Fruit fly (Drosophila melanogaster) whole organism, embryonic: ENCODE data around the gene CG6959.

Experiments
- Atf-2 ChIP-seq: fragments of 200-800 bp; sonication (Bioruptor generic); optimal IDR thresholded peaks from 2 replicates; lab custom pipeline; 2016; ENCODE audit warnings: missing biosample characterization, missing genetic modification characterization
- B-H2 ChIP-seq: fragments of 200-800 bp; sonication (Bioruptor generic); optimal IDR thresholded peaks from 2 replicates; lab custom pipeline; 2018; ENCODE audit warnings: missing biosample characterization, mild to moderate bottlenecking, missing genetic modification characterization
- BEAF-32 ChIP-seq: fragments of 200-800 bp; sonication (Bioruptor generic); optimal IDR thresholded peaks from 3 replicates; lab custom pipeline; 2017; ENCODE audit warnings: missing biosample characterization, missing genetic modification characterization, mild to moderate bottlenecking, moderate library complexity, missing genetic modification reagents
- Bgb ChIP-seq: fragments of 200-800 bp; sonication (Bioruptor generic); IDR thresholded peaks from 2 replicates; pipeline ENCODE4 v1.3.6; 2022; ENCODE audit warnings: missing biosample characterization, missing genetic modification characterization; ENCODE audit not compliant: partially characterized antibody
- C15 ChIP-seq: fragments of 200-800 bp; sonication (Bioruptor generic); IDR thresholded peaks from 3 replicates; pipeline ENCODE4 v1.3.6; 2022; ENCODE audit warnings: missing biosample characterization, missing genetic modification characterization
- CG10431 ChIP-seq: fragments of 200-800 bp; sonication (Bioruptor generic); optimal IDR thresholded peaks from 3 replicates; lab custom pipeline; 2018; ENCODE audit warnings: missing biosample characterization, mild to moderate bottlenecking, missing genetic modification characterization
- CG12942 ChIP-seq: fragments of 200-800 bp; sonication (Bioruptor generic); optimal IDR thresholded peaks from 3 replicates; lab custom pipeline; 2016; ENCODE audit warnings: missing biosample characterization, missing genetic modification characterization
- CG18476 ChIP-seq: fragments of 200-800 bp; sonication (Bioruptor generic); optimal IDR thresholded peaks from 2 replicates; lab custom pipeline; 2016; ENCODE audit warnings: missing biosample characterization, mild to moderate bottlenecking, missing genetic modification characterization
- CG2199 ChIP-seq: fragments of 200-800 bp; sonication (Bioruptor generic); IDR thresholded peaks from 3 replicates; pipeline ENCODE4 v1.3.6; 2022; ENCODE audit warnings: missing biosample characterization, missing genetic modification characterization
- CG2875 ChIP-seq: fragments of 200-800 bp; sonication (Bioruptor generic); optimal IDR thresholded peaks from 2 replicates; lab custom pipeline; 2017; ENCODE audit warnings: missing biosample characterization, mild to moderate bottlenecking, missing genetic modification characterization, missing genetic modification reagents
- CG32772 ChIP-seq: fragments of 200-800 bp; sonication (Bioruptor generic); IDR thresholded peaks from 2 replicates; pipeline ENCODE4 v1.3.6; 2022; ENCODE audit warnings: missing biosample characterization, missing genetic modification characterization
- CG33213 ChIP-seq: fragments of 200-800 bp; sonication (Bioruptor generic); optimal IDR thresholded peaks from 3 replicates; lab custom pipeline; 2016; ENCODE audit warnings: missing biosample characterization, missing genetic modification characterization
- CG34376 ChIP-seq: fragments of 200-800 bp; sonication (Bioruptor generic); optimal IDR thresholded peaks from 2 replicates; lab custom pipeline; 2018; ENCODE audit warnings: missing biosample characterization, mild to moderate bottlenecking, missing genetic modification characterization
- CG4854 ChIP-seq: fragments of 200-800 bp; sonication (Bioruptor generic); optimal IDR thresholded peaks from 2 replicates; lab custom pipeline; 2016; ENCODE audit warnings: missing biosample characterization, missing genetic modification characterization, inconsistent platforms
- CG5245 ChIP-seq: fragments of 200-800 bp; sonication (Bioruptor generic); optimal IDR thresholded peaks from 3 replicates; lab custom pipeline; 2016; ENCODE audit warnings: missing biosample characterization, missing genetic modification characterization
- CG6689 ChIP-seq: fragments of 200-800 bp; sonication (Bioruptor generic); IDR thresholded peaks from 2 replicates; pipeline ENCODE4 v1.3.6; 2022; ENCODE audit warnings: missing biosample characterization, missing genetic modification characterization
- CG7357 ChIP-seq: fragments of 200-800 bp; sonication (Bioruptor generic); IDR thresholded peaks from 3 replicates; pipeline ENCODE4 v1.3.6; 2022; ENCODE audit warnings: missing biosample characterization, missing genetic modification characterization
- CG7839 ChIP-seq: fragments of 200-800 bp; sonication (Bioruptor generic); optimal IDR thresholded peaks from 3 replicates; lab custom pipeline; 2018; ENCODE audit warnings: missing biosample characterization, mild to moderate bottlenecking, missing genetic modification characterization, moderate library complexity
- CG8924 ChIP-seq: fragments of 200-800 bp; optimal IDR thresholded peaks from 3 replicates; lab custom pipeline; 2019; ENCODE audit warnings: missing biosample characterization, mild to moderate bottlenecking, missing genetic modification characterization, moderate library complexity
- CG9437 ChIP-seq: fragments of 200-800 bp; sonication (Bioruptor generic); optimal IDR thresholded peaks from 2 replicates; lab custom pipeline; 2018; ENCODE audit warnings: missing biosample characterization, mild to moderate bottlenecking, missing genetic modification characterization
- CG9876 ChIP-seq: fragments of 200-800 bp; sonication (Bioruptor generic); optimal IDR thresholded peaks from 2 replicates; lab custom pipeline; 2016; ENCODE audit warnings: missing biosample characterization, missing genetic modification characterization
- CkIIα-i1 ChIP-seq: fragments of 200-800 bp; sonication (Bioruptor generic); IDR thresholded peaks from 2 replicates; pipeline ENCODE4 v1.3.6; 2022; ENCODE audit warnings: missing biosample characterization, missing genetic modification characterization
- CrebB ChIP-seq: fragments of 200-800 bp; sonication (Bioruptor generic); optimal IDR thresholded peaks from 3 replicates; lab custom pipeline; 2018; ENCODE audit warnings: missing biosample characterization, mild to moderate bottlenecking, missing genetic modification characterization
- Drgx ChIP-seq: fragments of 200-800 bp; sonication (Bioruptor generic); IDR thresholded peaks from 2 replicates; pipeline ENCODE4 v1.3.6; 2022; ENCODE audit warnings: missing biosample characterization, missing genetic modification characterization
- Gsc ChIP-seq: fragments of 200-800 bp; sonication (Bioruptor generic); IDR thresholded peaks from 2 replicates; pipeline ENCODE4 v1.3.6; 2022; ENCODE audit warnings: missing biosample characterization, missing genetic modification characterization
- HLH3B ChIP-seq: fragments of 200-800 bp; sonication (Bioruptor generic); IDR thresholded peaks from 2 replicates; pipeline ENCODE4 v1.3.6; 2022; ENCODE audit warnings: missing biosample characterization, missing genetic modification characterization
- Hmx ChIP-seq: fragments of 200-800 bp; sonication (Bioruptor generic); optimal IDR thresholded peaks from 2 replicates; lab custom pipeline; 2016; ENCODE audit warnings: missing biosample characterization, missing genetic modification characterization
- Lim3 ChIP-seq: fragments of 200-800 bp; sonication (Bioruptor generic); IDR thresholded peaks from 2 replicates; pipeline ENCODE4 v1.3.6; 2022; ENCODE audit warnings: missing biosample characterization, missing genetic modification characterization
- NC2α ChIP-seq: fragments of 200-800 bp; sonication (Bioruptor generic); optimal IDR thresholded peaks from 2 replicates; lab custom pipeline; 2016; ENCODE audit warnings: missing biosample characterization, missing genetic modification characterization
- Scr ChIP-seq: fragments of 200-800 bp; sonication (Bioruptor generic); IDR thresholded peaks from 2 replicates; pipeline ENCODE4 v1.3.6; 2022; ENCODE audit warnings: missing biosample characterization, missing genetic modification characterization; ENCODE audit not compliant: partially characterized antibody
- abd-A ChIP-seq: fragments of 200-800 bp; sonication (Bioruptor generic); optimal IDR thresholded peaks from 3 replicates; lab custom pipeline; 2019; ENCODE audit warnings: missing biosample characterization, mild to moderate bottlenecking, missing genetic modification characterization, moderate library complexity
- ato ChIP-seq: fragments of 200-800 bp; sonication (Bioruptor generic); IDR thresholded peaks from 2 replicates; pipeline ENCODE4 v1.3.6; 2022; ENCODE audit warnings: missing biosample characterization, missing genetic modification characterization; ENCODE audit not compliant: partially characterized antibody
- chn ChIP-seq: fragments of 200-800 bp; sonication (Bioruptor generic); optimal IDR thresholded peaks from 2 replicates; lab custom pipeline; 2016; ENCODE audit warnings: missing biosample characterization, missing genetic modification characterization
- crp ChIP-seq, 2 experiments: fragments of 200-800 bp; sonication (Bioruptor generic); optimal IDR thresholded peaks; 2 replicates in 1 of 2; 3 replicates in 1 of 2; lab custom pipeline; 2017; ENCODE audit warnings: missing biosample characterization in 2 of 2, missing genetic modification characterization in 2 of 2, mild to moderate bottlenecking in 1 of 2, moderate library complexity in 1 of 2
- en ChIP-seq: fragments of 200-800 bp; sonication (Bioruptor generic); optimal IDR thresholded peaks from 2 replicates; lab custom pipeline; 2016; ENCODE audit warnings: missing biosample characterization, missing genetic modification characterization
- eve ChIP-seq, 2 experiments: fragments of >200 bp; optimal IDR thresholded peaks; 2 replicates each; lab custom pipeline; 2017; ENCODE audit warnings: missing biosample characterization in 2 of 2, missing genetic modification characterization in 2 of 2
- exex ChIP-seq: fragments of 200-800 bp; sonication (Bioruptor generic); optimal IDR thresholded peaks from 4 replicates; lab custom pipeline; 2018; ENCODE audit warnings: missing biosample characterization, mild to moderate bottlenecking, missing genetic modification characterization, moderate library complexity
- fru ChIP-seq: fragments of >200 bp; optimal IDR thresholded peaks from 2 replicates; lab custom pipeline; 2017
- grn ChIP-seq: fragments of 200-800 bp; sonication (Bioruptor generic); optimal IDR thresholded peaks from 3 replicates; lab custom pipeline; 2017; ENCODE audit warnings: missing biosample characterization, missing genetic modification characterization
- lilli ChIP-seq: fragments of 200-800 bp; sonication (Bioruptor generic); optimal IDR thresholded peaks from 3 replicates; lab custom pipeline; 2016; ENCODE audit warnings: missing biosample characterization, missing genetic modification characterization
- mld ChIP-seq: fragments of 200-800 bp; sonication (Bioruptor generic); IDR thresholded peaks from 3 replicates; pipeline ENCODE4 v1.3.6; 2022; ENCODE audit warnings: missing biosample characterization, missing genetic modification characterization; ENCODE audit not compliant: partially characterized antibody
- pan ChIP-seq, 4 experiments: fragments of >200 bp in 3 of 4; fragments of 200-800 bp in 1 of 4; sonication (Bioruptor generic) in 1 of 4; optimal IDR thresholded peaks in 3 of 4; IDR thresholded peaks in 1 of 4; 2 replicates each; pipeline versions ENCODE4 v1.3.6 to Lab custom; 2017 to 2022; ENCODE audit warnings: missing biosample characterization in 2 of 4, missing genetic modification characterization in 2 of 4, mixed read lengths in 1 of 4
- pzg ChIP-seq: fragments of 200-800 bp; sonication (Bioruptor generic); optimal IDR thresholded peaks from 3 replicates; lab custom pipeline; 2018; ENCODE audit warnings: missing biosample characterization, mild to moderate bottlenecking, missing genetic modification characterization, moderate library complexity
- scrt ChIP-seq: fragments of 200-800 bp; sonication (Bioruptor generic); optimal IDR thresholded peaks from 2 replicates; lab custom pipeline; 2018; ENCODE audit warnings: missing biosample characterization, mild to moderate bottlenecking, missing genetic modification characterization, moderate library complexity
- shn ChIP-seq: fragments of 200-800 bp; sonication (Bioruptor generic); optimal IDR thresholded peaks from 3 replicates; lab custom pipeline; 2016; ENCODE audit warnings: missing biosample characterization, missing genetic modification characterization
- sim ChIP-seq: fragments of 200-800 bp; sonication (Bioruptor generic); IDR thresholded peaks from 2 replicates; pipeline ENCODE4 v1.3.6; 2022; ENCODE audit warnings: missing biosample characterization, missing genetic modification characterization
- sna ChIP-seq: fragments of 200-800 bp; sonication (Bioruptor generic); IDR thresholded peaks from 2 replicates; pipeline ENCODE4 v1.3.6; 2022; ENCODE audit warnings: missing biosample characterization, missing genetic modification characterization; ENCODE audit not compliant: partially characterized antibody
- toy ChIP-seq: fragments of 200-800 bp; sonication (Bioruptor generic); IDR thresholded peaks from 2 replicates; pipeline ENCODE4 v1.3.6; 2022; ENCODE audit warnings: missing biosample characterization, missing genetic modification characterization
- ttk ChIP-seq: fragments of 200-800 bp; sonication (Bioruptor generic); IDR thresholded peaks from 2 replicates; pipeline ENCODE4 v2.1.2; 2022; ENCODE audit warnings: missing biosample characterization, missing genetic modification characterization
- usp ChIP-seq: fragments of >200 bp; optimal IDR thresholded peaks from 2 replicates; lab custom pipeline; 2017; ENCODE audit warnings: missing biosample characterization, missing genetic modification characterization

The CG6959 gene

DNA sequence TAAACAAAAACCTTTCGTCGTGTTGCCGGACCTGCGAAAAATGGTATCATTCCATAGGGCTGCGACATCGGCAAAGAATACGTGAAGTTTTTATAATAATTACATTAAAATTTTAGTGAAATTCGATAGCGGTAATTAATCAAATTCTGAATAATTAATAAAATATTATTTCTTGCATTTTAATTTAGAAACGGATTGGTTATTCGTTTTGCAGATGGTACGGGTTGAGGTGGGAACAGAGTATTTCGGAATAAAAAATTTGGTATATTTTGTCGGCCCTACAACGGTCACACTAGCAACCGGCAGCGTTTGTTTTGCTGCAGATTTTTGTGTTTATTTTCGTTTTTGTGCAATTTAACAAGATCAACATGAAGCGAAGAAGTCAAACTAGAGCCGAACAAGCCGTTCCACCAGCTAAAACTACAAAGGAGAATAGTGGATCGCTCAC lies 13.3 kb upstream of the CG6959 start, which contains the start of the genes CG6962 and CG31368 (continued):
- peak; percentile 72 for TF ChIP-seq scrt (GFP tag; lab: Kevin White, UChicago)
- peak; percentile 30 for TF ChIP-seq shn (GFP tag; lab: Kevin White, UChicago)
- no peak for TF ChIP-seq fru (lab: Kevin White, UChicago)
- peak; percentile 51 for TF ChIP-seq Hmx (GFP tag; lab: Kevin White, UChicago)
- peak; percentile 31 for TF ChIP-seq CG2875 (GFP tag; lab: Kevin White, UChicago)
- peak; percentile 3 for TF ChIP-seq CG10431 (GFP tag; lab: Kevin White, UChicago)
- peak; percentile 71 for TF ChIP-seq ttk
- TF ChIP-seq crp (GFP tag; optimal IDR thresholded peaks at IDR 0.05; lab: Kevin White, UChicago), result peak in 1 of 2 experiments; percentile 52
- TF ChIP-seq CG6689 (GFP tag; lab: Robert Waterston, UW), result peak; percentile 75
- TF ChIP-seq CG18476, result peak; percentile 76
- TF ChIP-seq Gsc (GFP tag; lab: Robert Waterston, UW), result peak; percentile 37; the same call in 1 of the 2 replicates
- TF ChIP-seq sim (GFP tag; lab: Robert Waterston, UW), result no peak
- no peak for TF ChIP-seq grn (GFP tag; lab: Kevin White, UChicago)
- TF ChIP-seq usp (GFP tag; lab: Kevin White, UChicago), result no peak
- TF ChIP-seq B-H2 (GFP tag; lab: Kevin White, UChicago), result peak; percentile 81
- TF ChIP-seq CG32772 (GFP tag; lab: Robert Waterston, UW), result peak; percentile 82
- TF ChIP-seq C15, result no peak
- TF ChIP-seq pzg (GFP tag; lab: Kevin White, UChicago), result peak; percentile 67
- peak; percentile 59 for TF ChIP-seq CG33213 (GFP tag; lab: Kevin White, UChicago)
- no peak for TF ChIP-seq exex (tag; lab: Kevin White, UChicago)
- peak; percentile 60 for TF ChIP-seq BEAF-32
- TF ChIP-seq CkIIα-i1 (GFP tag; lab: Robert Waterston, UW), result peak; percentile 14; the same call in 1 of the 2 replicates
- no peak for TF ChIP-seq abd-A (tag; lab: Kevin White, UChicago)
- TF ChIP-seq Bgb (GFP tag; lab: Robert Waterston, UW), result no peak
- TF ChIP-seq en (GFP tag; lab: Kevin White, UChicago), result no peak
- TF ChIP-seq CG4854 (GFP tag; lab: Kevin White, UChicago), result peak; percentile 61
- no peak for TF ChIP-seq CG34376
- no peak; the same call in 2 of the 3 replicates for TF ChIP-seq CG2199 (GFP tag; lab: Robert Waterston, UW)
- TF ChIP-seq CrebB (tag; lab: Kevin White, UChicago), result peak; percentile 51
- TF ChIP-seq pan (optimal IDR thresholded peaks at IDR 0.05; lab: Kevin White, UChicago), result no peak
- peak in 1 of 2 experiments; percentile 81 for TF ChIP-seq pan (GFP tag; optimal IDR thresholded peaks at IDR 0.05 in 1 of 2, IDR thresholded peaks at IDR 0.05 in 1 of 2)
- peak; percentile 88 for TF ChIP-seq lilli (GFP tag; lab: Kevin White, UChicago)
- peak; percentile 95 for TF ChIP-seq CG9437 (GFP tag; lab: Kevin White, UChicago)
- no peak for TF ChIP-seq mld (GFP tag; lab: Robert Waterston, UW)
- TF ChIP-seq HLH3B (GFP tag; lab: Robert Waterston, UW), result peak; percentile 82
- peak; percentile 79 for TF ChIP-seq CG12942 (GFP tag; lab: Kevin White, UChicago)
- TF ChIP-seq chn (GFP tag; lab: Kevin White, UChicago), result peak; percentile 80
- no peak for TF ChIP-seq Lim3 (GFP tag; lab: Robert Waterston, UW)
- TF ChIP-seq NC2α, result peak; percentile 9
- TF ChIP-seq CG5245, result peak; percentile 82
- no peak for TF ChIP-seq toy (GFP tag; lab: Robert Waterston, UW)
- TF ChIP-seq CG7357, result peak; percentile 98
- 0 out of 2 replicates have a peak, but pooled peaks have one; percentile 12 for TF ChIP-seq Scr
- peak; percentile 87 for TF ChIP-seq CG7839
- TF ChIP-seq Atf-2, result peak; percentile 68
- TF ChIP-seq eve (GFP tag; optimal IDR thresholded peaks at IDR 0.05; lab: Kevin White, UChicago), result no peak
- peak; percentile 81 for TF ChIP-seq CG8924 (tag; lab: Kevin White, UChicago)
- no peak for TF ChIP-seq sna (GFP tag; lab: Robert Waterston, UW)
- peak; percentile 38 for TF ChIP-seq CG9876 (GFP tag; lab: Kevin White, UChicago)
- TF ChIP-seq Drgx (GFP tag; lab: Robert Waterston, UW), result peak; percentile 65
- no peak for TF ChIP-seq ato (GFP tag; lab: Robert Waterston, UW)
